Worm (Caenorhabditis elegans) whole organism, L3 larva: ENCODE data around the gene crn-2.

Experiments
- R02D3.7 ChIP-seq: fragments of 150-350 bp; optimal IDR thresholded peaks from 2 replicates; lab custom pipeline; 2014; ENCODE audit warnings: missing biosample characterization, missing genetic modification characterization
- ZK546.5 ChIP-seq: sonication (generic microtip); optimal IDR thresholded peaks from 2 replicates; lab custom pipeline; 2017; ENCODE audit warnings: missing biosample characterization, missing genetic modification characterization
- aly-2 ChIP-seq: fragments of 150-350 bp; optimal IDR thresholded peaks from 2 replicates; lab custom pipeline; 2014; ENCODE audit warnings: missing biosample characterization, missing genetic modification characterization
- ama-1 ChIP-seq: fragments of 150-350 bp; optimal IDR thresholded peaks from 2 replicates; lab custom pipeline; 2018
- ceh-16 ChIP-seq: sonication (generic microtip); optimal IDR thresholded peaks from 2 replicates; lab custom pipeline; 2017; ENCODE audit warnings: missing biosample characterization, missing genetic modification characterization
- ceh-28 ChIP-seq: fragments of 150-350 bp; optimal IDR thresholded peaks from 2 replicates; lab custom pipeline; 2014; ENCODE audit warnings: missing biosample characterization, missing genetic modification reagents, missing genetic modification characterization
- ceh-82 ChIP-seq: fragments of 150-350 bp; optimal IDR thresholded peaks from 2 replicates; lab custom pipeline; 2014; ENCODE audit warnings: missing biosample characterization, missing genetic modification characterization
- ceh-9 ChIP-seq: sonication (generic microtip); optimal IDR thresholded peaks from 2 replicates; lab custom pipeline; 2018; ENCODE audit warnings: missing biosample characterization, missing genetic modification characterization
- daf-12 ChIP-seq: fragments of 150-350 bp; optimal IDR thresholded peaks from 2 replicates; lab custom pipeline; 2014; ENCODE audit warnings: missing biosample characterization, missing genetic modification reagents, missing genetic modification characterization
- egl-5 ChIP-seq: fragments of 150-350 bp; optimal IDR thresholded peaks from 2 replicates; lab custom pipeline; 2017; ENCODE audit warnings: missing biosample characterization, missing genetic modification reagents, missing genetic modification characterization, inconsistent platforms
- elt-1 ChIP-seq: fragments of 150-350 bp; optimal IDR thresholded peaks from 2 replicates; lab custom pipeline; 2014; ENCODE audit warnings: missing biosample characterization, missing genetic modification characterization
- elt-2 ChIP-seq: sonication (generic microtip); optimal IDR thresholded peaks from 2 replicates; lab custom pipeline; 2016; ENCODE audit warnings: missing genetic modification reagents, mild to moderate bottlenecking, missing genetic modification characterization, missing compliant biosample characterization
- fkh-10 ChIP-seq: sonication (generic microtip); optimal IDR thresholded peaks from 2 replicates; lab custom pipeline; 2017; ENCODE audit warnings: missing biosample characterization, missing genetic modification reagents, missing genetic modification characterization
- lin-39 ChIP-seq: fragments of 150-350 bp; optimal IDR thresholded peaks from 2 replicates; lab custom pipeline; 2018; ENCODE audit warnings: missing biosample characterization, missing genetic modification reagents, missing genetic modification characterization
- mdl-1 ChIP-seq: fragments of 150-350 bp; optimal IDR thresholded peaks from 2 replicates; lab custom pipeline; 2014; ENCODE audit warnings: missing biosample characterization, missing genetic modification characterization
- mml-1 ChIP-seq: fragments of 150-350 bp; sonication (generic microtip); optimal IDR thresholded peaks from 3 replicates; lab custom pipeline; 2014; ENCODE audit warnings: missing biosample characterization, missing genetic modification characterization
- nfya-1 ChIP-seq: sonication (generic microtip); optimal IDR thresholded peaks from 2 replicates; lab custom pipeline; 2017; ENCODE audit warnings: missing genetic modification characterization, mild to moderate bottlenecking, missing compliant biosample characterization, antibody characterized with exemption, moderate library complexity; ENCODE audit not compliant: insufficient read depth
- nhr-11 ChIP-seq: fragments of 150-350 bp; optimal IDR thresholded peaks from 2 replicates; lab custom pipeline; 2014; ENCODE audit warnings: missing biosample characterization, missing genetic modification characterization
- nhr-237 ChIP-seq: fragments of 150-350 bp; optimal IDR thresholded peaks from 2 replicates; lab custom pipeline; 2014; ENCODE audit warnings: missing biosample characterization, missing genetic modification characterization
- nhr-25 ChIP-seq: sonication (generic microtip); optimal IDR thresholded peaks from 2 replicates; lab custom pipeline; 2017; ENCODE audit warnings: missing biosample characterization, missing genetic modification characterization
- nhr-28 ChIP-seq: fragments of 150-350 bp; optimal IDR thresholded peaks from 2 replicates; lab custom pipeline; 2014; ENCODE audit warnings: missing biosample characterization, missing genetic modification characterization
- nhr-67 ChIP-seq: fragments of 150-350 bp; optimal IDR thresholded peaks from 2 replicates; lab custom pipeline; 2014; ENCODE audit warnings: missing biosample characterization, missing genetic modification characterization
- nhr-77 ChIP-seq: fragments of 150-350 bp; optimal IDR thresholded peaks from 2 replicates; lab custom pipeline; 2014; ENCODE audit warnings: missing biosample characterization, missing genetic modification characterization
- pha-4 ChIP-seq: fragments of 150-350 bp; optimal IDR thresholded peaks from 2 replicates; lab custom pipeline; 2014; ENCODE audit warnings: missing biosample characterization, missing genetic modification reagents, missing genetic modification characterization
- pqm-1 ChIP-seq: fragments of 150-350 bp; optimal IDR thresholded peaks from 2 replicates; lab custom pipeline; 2017; ENCODE audit warnings: missing biosample characterization, missing genetic modification characterization, inconsistent platforms
- skn-1 ChIP-seq: fragments of 150-350 bp; optimal IDR thresholded peaks from 2 replicates; lab custom pipeline; 2014; ENCODE audit warnings: missing biosample characterization, missing genetic modification characterization
- snpc-4 ChIP-seq: fragments of 150-350 bp; optimal IDR thresholded peaks from 2 replicates; lab custom pipeline; 2014; ENCODE audit warnings: missing biosample characterization, missing genetic modification characterization
- unc-62 ChIP-seq: fragments of 150-350 bp; sonication (generic microtip); optimal IDR thresholded peaks from 4 replicates; lab custom pipeline; 2014; ENCODE audit warnings: missing biosample characterization, missing genetic modification reagents, missing genetic modification characterization
- ztf-4 ChIP-seq: fragments of 150-350 bp; optimal IDR thresholded peaks from 2 replicates; lab custom pipeline; 2014; ENCODE audit warnings: missing biosample characterization, missing genetic modification characterization

The crn-2 gene

DNA sequence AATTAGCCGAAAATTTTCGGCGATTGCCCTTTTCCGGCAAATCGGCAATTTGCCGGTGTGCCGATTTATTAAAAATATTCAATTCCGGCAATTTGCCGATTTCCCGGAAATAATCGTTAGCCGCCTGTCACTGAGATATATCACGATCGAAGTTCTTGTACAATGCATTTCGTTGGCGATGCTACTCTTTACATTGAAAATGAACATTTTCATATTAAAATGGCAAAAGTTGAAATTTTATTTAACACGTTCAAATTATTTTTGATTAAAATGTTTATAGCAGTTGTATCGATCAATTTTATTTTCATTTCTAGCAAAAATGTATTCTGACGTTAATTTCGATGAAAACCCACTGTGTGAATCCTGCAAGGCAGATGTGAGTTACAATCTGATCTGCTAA, 20.3 kb downstream of the crn-2 start, which contains the start of gene M03E7.3:
Gene M03E7.3, plus strand, starts transcription at position 301 of the 400 bp plus-strand sequence.
- TF ChIP-seq ztf-4 = no peak
- TF ChIP-seq fkh-10 (GFP tag; lab: Kevin White, UChicago) = no peak
- TF ChIP-seq nhr-28 = no peak
- TF ChIP-seq nhr-25 (tag; lab: Kevin White, UChicago) = no peak
- no peak for TF ChIP-seq daf-12 (tag; lab: Kevin White, UChicago)
- no peak for TF ChIP-seq unc-62
- TF ChIP-seq mdl-1 (tag; lab: Kevin White, UChicago) = no peak
- TF ChIP-seq ceh-9 (tag; lab: Kevin White, UChicago) = no peak
- TF ChIP-seq snpc-4 (tag; lab: Kevin White, UChicago) = no peak
- TF ChIP-seq, all 47 proteins: peak for 0

DNA sequence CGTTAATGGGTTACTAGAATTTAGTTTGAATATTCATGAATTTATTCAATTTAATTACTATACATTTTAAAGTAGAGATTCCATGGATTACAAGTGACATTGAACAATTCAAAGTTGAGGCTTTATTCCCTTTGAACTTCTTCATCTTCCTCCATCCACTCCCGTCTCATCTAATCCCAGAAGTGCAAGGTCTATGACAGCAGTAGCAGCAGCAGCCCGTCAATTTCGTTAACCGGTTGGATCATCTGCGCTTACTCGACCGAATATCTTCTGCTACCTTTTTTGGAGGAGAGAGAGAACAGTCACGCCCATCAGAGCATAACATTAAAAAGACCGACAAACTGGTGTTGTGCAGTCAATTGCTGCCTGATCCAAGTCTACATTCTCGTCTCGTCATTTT, 22.9 kb downstream of the crn-2 start, which contains the start of gene M03E7.2:
Gene M03E7.2, plus strand, starts transcription at position 301 of the 400 bp plus-strand sequence.
- TF ChIP-seq ZK546.5 (tag; lab: Kevin White, UChicago) (no peak), lin-39 (tag; lab: Kevin White, UChicago) (no peak), R02D3.7 (no peak)
- TF ChIP-seq, all 47 proteins: peak for 0

DNA sequence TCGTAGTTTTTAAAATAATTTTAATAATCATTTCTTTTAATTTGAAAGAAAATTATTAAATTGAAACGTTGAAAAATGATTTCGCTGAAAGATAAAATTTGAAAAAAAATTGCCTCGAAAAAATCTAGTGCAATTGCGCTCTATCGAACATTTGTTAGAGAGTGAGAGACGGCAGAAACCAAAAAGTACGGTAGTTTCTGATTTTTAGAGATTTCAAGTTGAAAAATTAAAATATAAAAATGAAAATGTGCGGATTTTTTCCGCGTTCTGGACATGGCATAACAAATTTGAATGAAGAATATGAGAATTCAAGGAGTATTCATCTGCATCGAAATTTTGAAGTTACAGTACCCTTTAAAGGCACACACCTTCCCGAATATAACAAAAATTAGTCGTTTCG, 25.0 kb downstream of the crn-2 start:
- TF ChIP-seq ceh-82 (no peak), nhr-237 (tag; lab: Kevin White, UChicago) (no peak), pha-4 (tag; lab: Kevin White, UChicago) (peak; percentile 39), fkh-10 (GFP tag; lab: Kevin White, UChicago) (no peak), daf-12 (tag; lab: Kevin White, UChicago) (no peak), nfya-1 (tag; lab: Kevin White, UChicago) (peak; percentile 27), ama-1 (lab: Kevin White, UChicago) (no peak), ceh-28 (tag; lab: Kevin White, UChicago) (no peak)

DNA sequence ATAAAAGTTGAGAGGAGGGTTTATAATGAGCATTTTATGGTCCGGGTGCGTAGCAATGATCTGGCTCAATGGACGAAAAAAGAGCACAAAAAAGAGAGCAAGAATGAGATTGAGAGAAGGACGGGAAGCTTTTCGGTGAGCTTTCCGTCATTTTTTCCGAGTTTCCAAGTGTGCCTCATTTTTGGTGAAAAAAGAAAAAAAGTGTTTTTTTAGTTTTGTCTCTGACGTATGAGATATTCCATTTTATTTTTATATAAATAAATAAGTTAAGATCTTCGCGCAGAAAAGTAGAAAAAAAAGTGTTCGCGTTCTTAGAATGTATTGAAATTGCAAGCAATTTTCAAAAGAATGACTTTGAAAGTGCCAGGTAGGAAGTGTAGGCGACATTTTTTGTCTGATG, 25.6 kb downstream of the crn-2 start, which contains the start of gene memb-2:
Gene memb-2, minus strand, starts transcription at position 101 of the 400 bp plus-strand sequence.
- TF ChIP-seq egl-5 (tag; lab: Kevin White, UChicago) (peak; percentile 21), aly-2 (tag; lab: Kevin White, UChicago) (no peak), elt-1 (tag; lab: Kevin White, UChicago) (no peak)

DNA sequence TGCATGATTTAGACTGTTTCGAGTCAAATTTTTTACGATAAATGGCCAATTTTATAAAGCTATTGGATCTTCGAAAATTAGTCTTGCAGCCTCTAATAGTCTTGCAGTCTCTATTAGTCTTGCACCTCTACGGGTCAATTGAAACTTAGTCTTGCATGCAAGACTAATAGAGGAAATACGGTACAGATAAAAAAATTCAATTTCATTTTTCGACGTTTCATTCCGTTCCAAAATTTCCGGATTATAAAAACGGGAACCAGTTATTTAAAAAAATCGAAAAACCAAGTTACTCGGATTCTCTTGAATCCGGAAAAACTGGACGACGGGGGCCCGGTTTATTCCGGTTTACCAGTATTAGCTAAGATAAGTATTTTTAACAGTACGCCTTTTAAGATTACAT, 27.0 kb downstream of the crn-2 start, which contains the start of gene M03E7.1:
Gene M03E7.1, plus strand, starts transcription at position 301 of the 400 bp plus-strand sequence.
- TF ChIP-seq lin-39 (tag; lab: Kevin White, UChicago) (no peak), nhr-67 (tag; lab: Kevin White, UChicago) (no peak), skn-1 (tag; lab: Kevin White, UChicago) (no peak), mml-1 (no peak), nhr-77 (no peak), ceh-28 (tag; lab: Kevin White, UChicago) (no peak)

DNA sequence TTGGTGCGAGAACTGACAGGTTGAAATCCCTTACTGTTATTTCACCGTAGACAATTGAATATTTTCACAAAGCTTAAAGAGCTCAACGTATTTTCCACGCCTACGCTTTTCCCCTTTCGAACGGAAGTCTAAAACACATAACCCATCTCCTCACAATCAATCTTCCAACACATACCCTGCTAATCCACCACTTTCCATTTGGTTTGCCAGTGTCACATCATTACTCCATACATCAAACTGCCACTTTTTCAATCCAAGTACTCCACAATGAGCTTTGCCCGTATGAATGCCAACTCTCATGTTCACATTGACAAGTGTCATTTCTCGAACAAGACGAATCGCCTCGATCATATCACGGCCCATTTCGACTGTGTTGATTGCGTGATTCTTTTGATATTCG, 33.6 kb downstream of the crn-2 start:
- TF ChIP-seq unc-62 (peak; percentile 72), lin-39 (tag; lab: Kevin White, UChicago) (peak; percentile 39), nhr-77 (no peak)

DNA sequence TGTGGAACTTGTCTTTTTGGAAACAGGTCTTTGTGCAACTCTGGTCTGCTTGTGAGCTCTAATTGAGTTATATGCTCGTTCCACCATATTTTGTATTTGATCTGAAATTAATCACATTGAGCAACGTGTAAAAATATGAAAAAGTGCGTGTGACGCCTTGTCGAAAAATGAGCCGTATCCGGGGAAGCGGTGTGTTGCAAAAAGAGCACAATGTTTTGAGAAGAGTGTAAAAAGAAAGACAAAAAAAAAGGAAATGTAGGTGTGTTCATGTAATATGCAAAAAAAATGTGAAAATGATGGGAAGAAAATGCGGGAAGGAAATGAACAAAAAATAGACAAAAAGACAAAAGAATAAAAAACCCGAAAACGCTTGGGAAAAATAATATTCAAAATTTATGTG, 36.4 kb downstream of the crn-2 start, which contains the start of gene acy-4:
Gene acy-4, minus strand, starts transcription at position 101 of the 400 bp plus-strand sequence.
- TF ChIP-seq skn-1 (tag; lab: Kevin White, UChicago) (no peak), ceh-16 (tag; lab: Kevin White, UChicago) (no peak), nhr-11 (no peak)

DNA sequence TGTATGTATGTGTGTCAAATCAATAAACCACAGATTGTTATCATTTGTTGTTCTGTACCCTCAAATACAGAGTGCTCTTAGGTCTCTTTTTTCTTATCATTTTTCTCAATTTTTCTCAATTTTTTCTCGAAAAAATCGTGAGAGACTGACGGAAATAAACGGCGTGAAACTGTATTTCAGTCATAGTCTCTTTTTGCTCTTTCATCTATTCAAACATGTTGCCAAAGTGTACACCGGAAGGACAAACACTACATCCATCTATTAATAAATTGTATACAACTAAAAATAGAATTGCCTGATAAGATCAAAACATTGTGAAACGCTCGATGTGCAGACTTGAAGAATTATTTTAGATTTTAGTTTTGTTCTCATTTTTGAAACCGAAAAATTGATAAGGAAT, 40.0 kb downstream of the crn-2 start:
- TF ChIP-seq nhr-237 (tag; lab: Kevin White, UChicago) (no peak), nhr-11 (no peak), pqm-1 (tag; lab: Kevin White, UChicago) (peak; percentile 38), elt-2 (tag; lab: Kevin White, UChicago) (peak; percentile 82), nhr-67 (tag; lab: Kevin White, UChicago) (no peak)
